Worm (Caenorhabditis elegans): ENCODE results near the gene F49C12.2.

The F49C12.2 gene

ce11 chrIV:9261687-9262086 is 37.4 kb downstream of the F49C12.2 start, which contains the start of gene col-120:
col-120 (minus strand) TSS chrIV:9261787.
- TF ChIP-seq sptf-1 (tag; optimal IDR thresholded peaks at IDR 0.05): no peak
- TF ChIP-seq mdl-1 (tag; optimal IDR thresholded peaks at IDR 0.05): no peak

- TF ChIP-seq efl-1 (optimal IDR thresholded peaks at IDR 0.05) (no peak), efl-1 (GFP tag; optimal IDR thresholded peaks at IDR 0.05 in 1 of 2) (peak in 1 of 2 experiments; percentile 70), unc-130 (tag; optimal IDR thresholded peaks at IDR 0.05) (no peak)
Measured at ce11 chrIV:9260826-9261225, 38.2 kb downstream of the F49C12.2 start.

ce11 chrIV:9260334-9260733 is 38.7 kb downstream of the F49C12.2 start:
- TF ChIP-seq unc-86 (tag; optimal IDR thresholded peaks at IDR 0.05) (no peak), pqm-1 (tag; optimal IDR thresholded peaks at IDR 0.05) (no peak), blmp-1 (tag; optimal IDR thresholded peaks at IDR 0.05) (peak; percentile 38), nhr-71 (tag; optimal IDR thresholded peaks at IDR 0.05) (peak; percentile 63), nhr-47 (tag; optimal IDR thresholded peaks at IDR 0.05) (peak; percentile 37), nhr-20 (tag; optimal IDR thresholded peaks at IDR 0.05) (peak; percentile 38), lsy-2 (tag; optimal IDR thresholded peaks at IDR 0.05) (peak; percentile 60 to 71), efl-1 (optimal IDR thresholded peaks at IDR 0.05) (peak; percentile 47 to 62), efl-1 (GFP tag; optimal IDR thresholded peaks at IDR 0.05 in 1 of 2) (peak; percentile 54 to 90), skn-1 (tag; optimal IDR thresholded peaks at IDR 0.05) (peak; percentile 48), snu-23 (GFP tag; optimal IDR thresholded peaks at IDR 0.05) (peak; percentile 60), aly-2 (tag; optimal IDR thresholded peaks at IDR 0.05) (peak; percentile 31), nhr-90 (tag; optimal IDR thresholded peaks at IDR 0.05; ENCODE audit: poor library complexity) (peak; percentile 18), nhr-19 (GFP tag; conservative IDR thresholded peaks at IDR 0.05) (peak; percentile 21; the same call in 1 of the 2 replicates), ceh-82 (tag; optimal IDR thresholded peaks at IDR 0.05) (peak in 1 of 3 experiments; percentile 7), snpc-4 (tag; optimal IDR thresholded peaks at IDR 0.05) (no peak), fkh-4 (tag; optimal IDR thresholded peaks at IDR 0.05; ENCODE audit: borderline replicate concordance) (no peak), lin-35 (GFP tag; optimal IDR thresholded peaks at IDR 0.05) (peak; percentile 43 to 56), lin-14 (GFP tag; optimal IDR thresholded peaks at IDR 0.05) (no peak), swsn-7 (tag; optimal IDR thresholded peaks at IDR 0.05) (peak; percentile 43), lin-15B (tag; optimal IDR thresholded peaks at IDR 0.05) (no peak), nhr-77 (tag; optimal IDR thresholded peaks at IDR 0.05) (no peak), unc-62 (GFP tag; optimal IDR thresholded peaks at IDR 0.05) (no peak), dpl-1 (GFP tag; optimal IDR thresholded peaks at IDR 0.05) (peak in 2 of 3 experiments; percentile 26 to 59), nhr-12 (tag; optimal IDR thresholded peaks at IDR 0.05) (no peak), mep-1 (tag; optimal IDR thresholded peaks at IDR 0.05) (peak; percentile 61), sup-37 (GFP tag; optimal IDR thresholded peaks at IDR 0.05) (no peak), tbx-2 (tag; optimal IDR thresholded peaks at IDR 0.05) (peak; percentile 36), ztf-4 (tag; optimal IDR thresholded peaks at IDR 0.05) (no peak), xbp-1 (tag; optimal IDR thresholded peaks at IDR 0.05) (peak; percentile 56), elt-2 (tag; optimal IDR thresholded peaks at IDR 0.05) (no peak)

ce11 chrIV:9259687-9260086 is 39.4 kb downstream of the F49C12.2 start, which contains the start of gene Y11D7A.10:
Y11D7A.10 (minus strand) TSS chrIV:9259768.
- TF ChIP-seq lin-35 (GFP tag; optimal IDR thresholded peaks at IDR 0.05) (peak in 1 of 2 experiments; percentile 2), fkh-8 (tag; optimal IDR thresholded peaks at IDR 0.05) (no peak), skn-1 (tag; optimal IDR thresholded peaks at IDR 0.05) (peak; percentile 60)

ce11 chrIV:9258547-9258946 is 40.5 kb downstream of the F49C12.2 start:
- TF ChIP-seq ama-1 (optimal IDR thresholded peaks at IDR 0.05) (peak; percentile 11), elt-2 (tag; optimal IDR thresholded peaks at IDR 0.05) (no peak), blmp-1 (tag; optimal IDR thresholded peaks at IDR 0.05) (peak; percentile 93)

Data from whole organism, L1 larva.